Fruit fly (Drosophila melanogaster): ENCODE data around the gene Larp4B.

Gene Larp4B

DNA sequence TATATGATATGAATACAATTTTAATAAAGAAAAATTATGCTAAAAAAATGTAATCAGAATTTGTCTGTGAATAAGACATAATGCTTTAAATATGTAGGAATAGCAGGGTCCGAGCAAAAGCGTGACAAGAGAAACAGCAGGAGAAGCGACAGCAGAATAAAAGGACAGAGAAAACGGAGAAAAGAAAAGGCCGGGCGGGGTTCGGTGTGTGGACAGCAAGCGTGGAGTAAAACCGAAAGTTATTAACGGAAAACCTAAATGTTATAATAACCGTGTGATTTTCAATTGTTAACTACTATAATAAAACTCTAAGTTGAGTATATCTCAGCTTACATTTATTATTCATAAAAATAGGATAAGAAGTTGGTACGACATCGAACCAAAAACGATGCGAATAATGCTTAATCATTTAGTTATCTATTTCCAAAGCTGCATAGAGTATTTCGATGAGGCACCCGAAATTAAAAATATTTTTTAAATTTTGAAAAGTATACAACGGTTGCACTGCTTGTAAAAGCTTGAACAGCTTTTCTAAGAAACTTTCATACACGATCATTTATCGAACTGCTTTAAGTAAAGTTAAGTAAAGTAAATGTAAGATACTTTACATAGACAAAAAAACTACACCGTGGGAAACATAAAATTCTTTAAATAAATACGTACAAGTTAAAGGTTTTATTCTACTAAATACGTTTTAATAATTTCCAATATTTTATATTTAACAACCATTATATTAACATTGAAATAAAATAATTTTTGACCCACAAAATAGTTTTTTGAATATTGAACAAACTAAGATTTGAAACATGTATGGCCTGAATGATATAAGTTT, 27.2 kb downstream of the Larp4B start (continued):
- TF ChIP-seq vnd (GFP tag; IDR thresholded peaks at IDR 0.05; ENCODE audit: partially characterized antibody) (no peak), CG10654 (GFP tag; optimal IDR thresholded peaks at IDR 0.05) (no peak), CG30403 (GFP tag; optimal IDR thresholded peaks at IDR 0.05) (peak; percentile 1), CG7372 (GFP tag; IDR thresholded peaks at IDR 0.05) (no peak), klu (GFP tag; IDR thresholded peaks at IDR 0.05) (no peak), Jarid2 (GFP tag; optimal IDR thresholded peaks at IDR 0.05) (no peak), Taf1 (GFP tag; IDR thresholded peaks at IDR 0.05) (no peak), emc (GFP tag; optimal IDR thresholded peaks at IDR 0.05) (no peak), CG8478 (optimal IDR thresholded peaks at IDR 0.05) (no peak), CG11696 (GFP tag; IDR thresholded peaks at IDR 0.05) (no peak), CG10366 (GFP tag; IDR thresholded peaks at IDR 0.05) (no peak), Dek (tag; optimal IDR thresholded peaks at IDR 0.05) (peak; percentile 0), ab (GFP tag; optimal IDR thresholded peaks at IDR 0.05) (no peak), NC2α (GFP tag; optimal IDR thresholded peaks at IDR 0.05) (no peak), ttk (GFP tag; IDR thresholded peaks at IDR 0.05) (no peak), CG7963 (GFP tag; IDR thresholded peaks at IDR 0.05; ENCODE audit: partially characterized antibody) (no peak), CG15514 (GFP tag; optimal IDR thresholded peaks at IDR 0.05) (peak; percentile 23), CG2712 (tag; optimal IDR thresholded peaks at IDR 0.05) (peak; percentile 22), knrl (GFP tag; IDR thresholded peaks at IDR 0.05; ENCODE audit: partially characterized antibody) (peak; percentile 30; the same call in 1 of the 3 replicates), CG8089 (GFP tag; optimal IDR thresholded peaks at IDR 0.05) (no peak), disco-r (GFP tag; optimal IDR thresholded peaks at IDR 0.05) (no peak), Lpt (GFP tag; optimal IDR thresholded peaks at IDR 0.05) (no peak), Sox102F (GFP tag; optimal IDR thresholded peaks at IDR 0.05) (peak; percentile 2), Bgb (GFP tag; IDR thresholded peaks at IDR 0.05; ENCODE audit: partially characterized antibody) (0 out of 2 replicates have a peak, but pooled peaks have one; percentile 47), maf-S (GFP tag; optimal IDR thresholded peaks at IDR 0.05) (no peak), scrt (GFP tag; optimal IDR thresholded peaks at IDR 0.05) (no peak), Atf6 (GFP tag; IDR thresholded peaks at IDR 0.05) (no peak), danr (GFP tag; IDR thresholded peaks at IDR 0.05) (no peak), CoRest (tag; optimal IDR thresholded peaks at IDR 0.05) (peak; percentile 7), cwo (GFP tag; optimal IDR thresholded peaks at IDR 0.05) (no peak), Antp (GFP tag; optimal IDR thresholded peaks at IDR 0.05) (no peak), grn (GFP tag; optimal IDR thresholded peaks at IDR 0.05) (no peak), NfI (GFP tag; optimal IDR thresholded peaks at IDR 0.05) (no peak), CG11504 (tag; optimal IDR thresholded peaks at IDR 0.05) (peak; percentile 22), tup (GFP tag; optimal IDR thresholded peaks at IDR 0.05) (no peak), bsh (GFP tag; optimal IDR thresholded peaks at IDR 0.05) (peak in 1 of 2 experiments; percentile 2), Scr (GFP tag; IDR thresholded peaks at IDR 0.05; ENCODE audit: partially characterized antibody) (no peak), CG7928 (GFP tag; optimal IDR thresholded peaks at IDR 0.05) (no peak), CG11695 (GFP tag; IDR thresholded peaks at IDR 0.05) (0 out of 3 replicates have a peak, but pooled peaks have one; percentile 30), eve (GFP tag; optimal IDR thresholded peaks at IDR 0.05) (no peak), Hr39 (optimal IDR thresholded peaks at IDR 0.05) (no peak), E2f2 (GFP tag; IDR thresholded peaks at IDR 0.05) (peak; percentile 41; the same call in 1 of the 2 replicates), HmgZ (tag; optimal IDR thresholded peaks at IDR 0.05) (peak; percentile 50), CG6254 (GFP tag; optimal IDR thresholded peaks at IDR 0.05) (no peak), CG32532 (GFP tag; IDR thresholded peaks at IDR 0.05) (no peak; the same call in 1 of the 2 replicates), trh (GFP tag; optimal IDR thresholded peaks at IDR 0.05) (no peak), slp2 (GFP tag; optimal IDR thresholded peaks at IDR 0.05) (no peak), dimm (GFP tag; IDR thresholded peaks at IDR 0.05) (no peak), CG11723 (GFP tag; optimal IDR thresholded peaks at IDR 0.05) (no peak), CG11560 (tag; IDR thresholded peaks at IDR 0.05) (no peak)

Measured in whole organism, embryonic.